Fruit fly (Drosophila melanogaster): ENCODE results near the gene Cyp6d5.

Gene Cyp6d5

dm6 chr3R:14032422-14033188 lies 3.6 kb downstream of the Cyp6d5 start (continued):
- TF ChIP-seq run (tag; optimal IDR thresholded peaks at IDR 0.05) (no peak), CG9876 (GFP tag; optimal IDR thresholded peaks at IDR 0.05) (no peak), Pdp1 (GFP tag; optimal IDR thresholded peaks at IDR 0.05) (peak in 1 of 2 experiments; percentile 18), onecut (GFP tag; IDR thresholded peaks at IDR 0.05) (0 out of 2 replicates have a peak, but pooled peaks have one; percentile 28), sug (tag; optimal IDR thresholded peaks at IDR 0.05) (peak; percentile 47), cg (GFP tag; optimal IDR thresholded peaks at IDR 0.05) (peak; percentile 27), exex (tag; optimal IDR thresholded peaks at IDR 0.05) (peak; percentile 41), Hr78 (GFP tag; optimal IDR thresholded peaks at IDR 0.05) (no peak)

dm6 chr3R:14034636-14035035 lies 5.6 kb downstream of the Cyp6d5 start:
- TF ChIP-seq CG6683 (GFP tag; optimal IDR thresholded peaks at IDR 0.05) (no peak), eve (GFP tag; optimal IDR thresholded peaks at IDR 0.05) (peak in 1 of 2 experiments; percentile 65)

- peak; percentile 14 for TF ChIP-seq sqz (GFP tag; optimal IDR thresholded peaks at IDR 0.05)
- no peak for TF ChIP-seq klu (GFP tag; IDR thresholded peaks at IDR 0.05)
- no peak for TF ChIP-seq abd-A (tag; optimal IDR thresholded peaks at IDR 0.05)
- peak; percentile 68 for TF ChIP-seq vfl (GFP tag; optimal IDR thresholded peaks at IDR 0.05)
- peak; percentile 62 for TF ChIP-seq CoRest (tag; optimal IDR thresholded peaks at IDR 0.05)
- TF ChIP-seq Jarid2 (GFP tag; optimal IDR thresholded peaks at IDR 0.05): no peak
- TF ChIP-seq MESR4 (GFP tag; optimal IDR thresholded peaks at IDR 0.05): peak; percentile 50
- no peak for TF ChIP-seq Dip2 (GFP tag; IDR thresholded peaks at IDR 0.05)
- no peak for TF ChIP-seq z (GFP tag; IDR thresholded peaks at IDR 0.05)
- no peak for TF ChIP-seq Doc2 (GFP tag; IDR thresholded peaks at IDR 0.05)
- no peak for TF ChIP-seq disco-r (GFP tag; optimal IDR thresholded peaks at IDR 0.05)
- no peak for TF ChIP-seq yki (optimal IDR thresholded peaks at IDR 0.05)
- peak; percentile 51 for TF ChIP-seq tin (GFP tag; optimal IDR thresholded peaks at IDR 0.05)
- TF ChIP-seq CG10209 (GFP tag; optimal IDR thresholded peaks at IDR 0.05): no peak
- TF ChIP-seq fd102C (GFP tag; optimal IDR thresholded peaks at IDR 0.05): no peak
- TF ChIP-seq Hr3 (GFP tag; optimal IDR thresholded peaks at IDR 0.05): peak; percentile 24
- TF ChIP-seq Dbx (GFP tag; IDR thresholded peaks at IDR 0.05): no peak; the same call in 2 of the 3 replicates
- peak; percentile 64 for TF ChIP-seq CG7786 (GFP tag; optimal IDR thresholded peaks at IDR 0.05)
- no peak for TF ChIP-seq CG7839 (tag; optimal IDR thresholded peaks at IDR 0.05)
- no peak for TF ChIP-seq CG2199 (GFP tag; IDR thresholded peaks at IDR 0.05)
- TF ChIP-seq unc-4 (GFP tag; IDR thresholded peaks at IDR 0.05; ENCODE audit: partially characterized antibody): peak; percentile 59
- no peak for TF ChIP-seq pb (GFP tag; optimal IDR thresholded peaks at IDR 0.05)
- TF ChIP-seq Trl (optimal IDR thresholded peaks at IDR 0.05): no peak
- peak; percentile 75 for TF ChIP-seq Trl (GFP tag; optimal IDR thresholded peaks at IDR 0.05)
- TF ChIP-seq kay (GFP tag; optimal IDR thresholded peaks at IDR 0.05): peak; percentile 13
- no peak for TF ChIP-seq Dfd (GFP tag; optimal IDR thresholded peaks at IDR 0.05)
- TF ChIP-seq CG10654 (GFP tag; optimal IDR thresholded peaks at IDR 0.05): peak; percentile 31
- TF ChIP-seq CG6813 (GFP tag; optimal IDR thresholded peaks at IDR 0.05): no peak
- no peak for TF ChIP-seq her (GFP tag; optimal IDR thresholded peaks at IDR 0.05)
- 0 out of 3 replicates have a peak, but pooled peaks have one; percentile 8 for TF ChIP-seq otp (GFP tag; IDR thresholded peaks at IDR 0.05)
- TF ChIP-seq CG7556 (GFP tag; optimal IDR thresholded peaks at IDR 0.05): peak; percentile 16
- no peak for TF ChIP-seq esg (GFP tag; conservative IDR thresholded peaks at IDR 0.05)
- no peak for TF ChIP-seq D (optimal IDR thresholded peaks at IDR 0.05)
- TF ChIP-seq D (GFP tag; optimal IDR thresholded peaks at IDR 0.05): peak; percentile 10
- no peak for TF ChIP-seq wek (GFP tag; optimal IDR thresholded peaks at IDR 0.05)
- no peak for TF ChIP-seq CkIIα-i1 (GFP tag; IDR thresholded peaks at IDR 0.05)
- TF ChIP-seq Xbp1 (GFP tag; optimal IDR thresholded peaks at IDR 0.05): peak; percentile 67
Measured at dm6 chr3R:14035924-14036448, 7.0 kb downstream of the Cyp6d5 start, which contains the start of gene CG9922. Gene CG9922, minus strand, starts transcription at chr3R:14036398.

All from whole organism, embryonic.